Worm (Caenorhabditis elegans) whole organism, midembryonic: ENCODE data around the gene K07C5.13.

Experiments used
- T22C8.4 ChIP-seq: fragments of 200-800 bp; sonication (Bioruptor generic); IDR thresholded peaks from 2 replicates; pipeline ENCODE4 v1.3.6; 2022; ENCODE audit warnings: missing genetic modification characterization, missing compliant biosample characterization
- cog-1 ChIP-seq: sonication (generic microtip); optimal IDR thresholded peaks from 2 replicates; lab custom pipeline; 2016; ENCODE audit warnings: missing genetic modification characterization, missing compliant biosample characterization
- flt-1 ChIP-seq: fragments of 200-800 bp; sonication (Bioruptor generic); IDR thresholded peaks from 2 replicates; pipeline ENCODE4 v1.3.6; 2022; ENCODE audit warnings: missing genetic modification characterization, missing compliant biosample characterization
- klf-2 ChIP-seq: fragments of 200-800 bp; sonication (Bioruptor generic); conservative IDR thresholded peaks from 2 replicates; pipeline ENCODE4 v1.3.6; 2022; ENCODE audit warnings: missing genetic modification reagents, missing genetic modification characterization, missing compliant biosample characterization
- med-1 ChIP-seq: sonication (generic microtip); optimal IDR thresholded peaks from 2 replicates; lab custom pipeline; 2017; ENCODE audit warnings: missing genetic modification characterization, mild to moderate bottlenecking, missing compliant biosample characterization, antibody characterized with exemption, missing genetic modification reagents; ENCODE audit not compliant: insufficient read depth
- ref-1 ChIP-seq: fragments of 200-800 bp; sonication (Bioruptor generic); conservative IDR thresholded peaks from 2 replicates; pipeline ENCODE4 v1.3.6; 2022; ENCODE audit warnings: missing genetic modification reagents, missing genetic modification characterization, missing compliant biosample characterization
- tab-1 ChIP-seq: fragments of 200-800 bp; sonication (Bioruptor generic); IDR thresholded peaks from 2 replicates; pipeline ENCODE4 v1.3.6; 2022; ENCODE audit warnings: missing genetic modification characterization, missing compliant biosample characterization
- ztf-23 ChIP-seq: fragments of 200-800 bp; sonication (Bioruptor generic); IDR thresholded peaks from 2 replicates; pipeline ENCODE4 v1.3.6; 2022; ENCODE audit warnings: missing genetic modification reagents, missing genetic modification characterization, missing compliant biosample characterization
- ztf-29 ChIP-seq: fragments of 200-800 bp; sonication (Bioruptor generic); IDR thresholded peaks from 2 replicates; pipeline ENCODE4 v1.3.6; 2022; ENCODE audit warnings: missing genetic modification reagents, missing genetic modification characterization, missing compliant biosample characterization

The K07C5.13 gene

DNA sequence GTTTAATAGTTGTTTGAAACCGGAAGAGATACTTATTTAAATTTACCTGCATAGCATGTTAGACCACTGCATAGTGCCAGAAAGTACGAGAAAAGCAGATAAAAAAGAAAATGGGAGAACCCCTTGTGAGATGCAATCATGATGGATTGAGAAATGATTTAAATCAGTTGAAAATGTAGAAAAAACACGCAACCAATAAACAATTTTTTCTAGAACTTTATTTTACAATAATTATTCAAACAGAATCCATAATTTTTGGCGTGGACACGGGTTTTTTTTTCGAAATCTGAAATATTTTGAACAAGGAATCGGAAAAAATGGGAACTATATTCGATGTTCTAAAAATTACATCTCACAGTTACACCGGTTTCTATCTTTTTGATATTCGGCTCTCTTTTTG, 37.4 kb downstream of the K07C5.13 start, which contains the start of gene AC3.12:
TSS of gene AC3.12 (minus strand) at position 101 of the 400 bp plus-strand sequence.
- TF ChIP-seq klf-2 (GFP tag; lab: Robert Waterston, UW) = no peak
- no peak for TF ChIP-seq T22C8.4 (GFP tag; lab: Robert Waterston, UW)
- no peak for TF ChIP-seq flt-1 (GFP tag; lab: Robert Waterston, UW)
- TF ChIP-seq ztf-29 (GFP tag; lab: Robert Waterston, UW) = no peak
- TF ChIP-seq tab-1 (GFP tag; lab: Robert Waterston, UW) = no peak
- TF ChIP-seq ref-1 = no peak
- TF ChIP-seq ztf-23 (GFP tag; lab: Robert Waterston, UW) = no peak
- no peak for TF ChIP-seq cog-1 (tag; lab: Kevin White, UChicago)
- TF ChIP-seq med-1 (GFP tag; lab: Kevin White, UChicago) = no peak

ce11 chrV:10379761-10380160, 37.9 kb downstream of the K07C5.13 start:
- TF ChIP-seq tab-1 (GFP tag; lab: Robert Waterston, UW) = no peak
- TF ChIP-seq flt-1 (GFP tag; lab: Robert Waterston, UW) = no peak
- TF ChIP-seq cog-1 (tag; lab: Kevin White, UChicago) = no peak
- TF ChIP-seq ztf-23 (GFP tag; lab: Robert Waterston, UW) = no peak
- TF ChIP-seq klf-2 (GFP tag; lab: Robert Waterston, UW) = no peak
- TF ChIP-seq T22C8.4 (GFP tag; lab: Robert Waterston, UW) = no peak
- TF ChIP-seq ref-1 = no peak
- TF ChIP-seq ztf-29 (GFP tag; lab: Robert Waterston, UW) = no peak
- TF ChIP-seq med-1 (GFP tag; lab: Kevin White, UChicago) = no peak

ce11 chrV:10381726-10382125, 39.9 kb downstream of the K07C5.13 start, which contains the start of gene abu-1:
Gene abu-1 (minus strand): TSS chrV:10381826.
- TF ChIP-seq ref-1 = no peak

DNA sequence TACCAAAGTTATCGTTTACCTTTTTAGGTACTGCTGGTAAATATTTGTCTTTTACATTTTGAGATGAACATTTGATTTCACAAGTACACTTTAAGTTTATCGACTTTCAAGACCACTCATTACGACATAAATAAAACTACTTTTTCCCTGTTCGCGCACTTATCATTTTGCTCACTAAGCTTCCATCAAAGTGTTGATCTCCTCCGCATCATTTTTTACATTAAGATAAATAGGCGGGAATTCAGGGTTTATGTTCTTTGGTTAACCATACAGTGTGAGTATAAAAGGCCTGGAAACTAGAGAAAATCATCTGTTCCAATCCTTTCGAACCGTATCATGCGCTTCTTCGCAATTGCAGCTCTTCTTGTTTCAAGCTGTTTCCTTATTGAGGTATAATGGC, 40.3 kb downstream of the K07C5.13 start, which contains the start of gene pqn-2:
TSS of gene pqn-2 (plus strand) at position 301 of the 400 bp plus-strand sequence.
- TF ChIP-seq T22C8.4 (GFP tag; lab: Robert Waterston, UW) (no peak), ztf-29 (GFP tag; lab: Robert Waterston, UW) (no peak), tab-1 (GFP tag; lab: Robert Waterston, UW) (no peak), flt-1 (GFP tag; lab: Robert Waterston, UW) (no peak), med-1 (GFP tag; lab: Kevin White, UChicago) (no peak), klf-2 (GFP tag; lab: Robert Waterston, UW) (no peak), ztf-23 (GFP tag; lab: Robert Waterston, UW) (no peak), ref-1 (no peak), cog-1 (tag; lab: Kevin White, UChicago) (no peak)

DNA sequence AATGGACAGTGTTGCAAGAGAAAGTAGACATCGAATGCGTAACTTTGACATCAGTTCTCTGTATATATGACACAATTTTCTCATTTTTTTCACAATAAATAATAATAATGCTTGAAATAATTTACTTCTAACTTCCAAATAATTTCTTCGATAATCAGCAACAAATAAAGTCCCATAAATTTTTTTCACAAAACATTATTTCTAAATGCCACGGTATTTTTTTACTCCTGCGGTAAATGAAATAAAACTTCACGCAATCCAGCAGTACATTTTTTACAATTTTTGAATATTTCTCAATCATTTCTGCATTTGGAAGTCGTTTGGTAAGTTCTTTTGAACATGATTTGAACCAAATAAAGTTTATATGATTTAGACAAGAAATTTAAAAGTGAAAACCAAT, 42.1 kb downstream of the K07C5.13 start, which contains the start of gene spe-10:
TSS of gene spe-10 (plus strand) at position 301 of the 400 bp plus-strand sequence.
- TF ChIP-seq flt-1 (GFP tag; lab: Robert Waterston, UW) = no peak
- TF ChIP-seq T22C8.4 (GFP tag; lab: Robert Waterston, UW) = no peak
- TF ChIP-seq med-1 (GFP tag; lab: Kevin White, UChicago) = no peak
- TF ChIP-seq cog-1 (tag; lab: Kevin White, UChicago) = no peak
- no peak for TF ChIP-seq ztf-23 (GFP tag; lab: Robert Waterston, UW)
- no peak for TF ChIP-seq tab-1 (GFP tag; lab: Robert Waterston, UW)
- no peak for TF ChIP-seq ref-1
- TF ChIP-seq klf-2 (GFP tag; lab: Robert Waterston, UW) = no peak
- no peak for TF ChIP-seq ztf-29 (GFP tag; lab: Robert Waterston, UW)

DNA sequence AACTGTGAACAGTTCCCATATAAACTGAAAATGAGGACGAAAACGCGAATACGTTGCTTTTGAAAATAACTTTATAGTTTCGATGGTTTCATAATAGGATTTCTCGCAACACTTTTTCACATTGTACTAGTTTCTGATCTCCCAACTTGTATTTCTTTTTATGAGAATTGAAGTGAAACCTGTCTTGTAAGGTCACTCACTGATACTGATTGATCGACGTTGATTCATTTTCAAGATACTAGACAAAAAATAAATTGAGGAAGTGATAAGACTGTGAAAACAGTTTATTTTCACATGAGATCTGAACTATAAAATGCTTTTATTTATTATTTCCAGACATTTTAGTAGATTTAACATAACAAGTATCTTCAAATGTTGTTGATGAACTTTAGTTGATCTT, 45.6 kb downstream of the K07C5.13 start:
- TF ChIP-seq cog-1 (tag; lab: Kevin White, UChicago) (no peak), ztf-23 (GFP tag; lab: Robert Waterston, UW) (no peak), tab-1 (GFP tag; lab: Robert Waterston, UW) (no peak), ref-1 (no peak), klf-2 (GFP tag; lab: Robert Waterston, UW) (no peak), T22C8.4 (GFP tag; lab: Robert Waterston, UW) (no peak), med-1 (GFP tag; lab: Kevin White, UChicago) (no peak)

ce11 chrV:10388318-10388717, 46.5 kb downstream of the K07C5.13 start, which contains the start of gene AC3.5:
Gene AC3.5 (plus strand): TSS chrV:10388527.
- TF ChIP-seq ztf-29 (GFP tag; lab: Robert Waterston, UW) (no peak), ref-1 (no peak), T22C8.4 (GFP tag; lab: Robert Waterston, UW) (no peak), med-1 (GFP tag; lab: Kevin White, UChicago) (no peak), flt-1 (GFP tag; lab: Robert Waterston, UW) (no peak), tab-1 (GFP tag; lab: Robert Waterston, UW) (no peak), cog-1 (tag; lab: Kevin White, UChicago) (no peak), ztf-23 (GFP tag; lab: Robert Waterston, UW) (no peak), klf-2 (GFP tag; lab: Robert Waterston, UW) (no peak)
